Worm (Caenorhabditis elegans): ENCODE measurements around the gene gpx-7.

gpx-7 gene

DNA sequence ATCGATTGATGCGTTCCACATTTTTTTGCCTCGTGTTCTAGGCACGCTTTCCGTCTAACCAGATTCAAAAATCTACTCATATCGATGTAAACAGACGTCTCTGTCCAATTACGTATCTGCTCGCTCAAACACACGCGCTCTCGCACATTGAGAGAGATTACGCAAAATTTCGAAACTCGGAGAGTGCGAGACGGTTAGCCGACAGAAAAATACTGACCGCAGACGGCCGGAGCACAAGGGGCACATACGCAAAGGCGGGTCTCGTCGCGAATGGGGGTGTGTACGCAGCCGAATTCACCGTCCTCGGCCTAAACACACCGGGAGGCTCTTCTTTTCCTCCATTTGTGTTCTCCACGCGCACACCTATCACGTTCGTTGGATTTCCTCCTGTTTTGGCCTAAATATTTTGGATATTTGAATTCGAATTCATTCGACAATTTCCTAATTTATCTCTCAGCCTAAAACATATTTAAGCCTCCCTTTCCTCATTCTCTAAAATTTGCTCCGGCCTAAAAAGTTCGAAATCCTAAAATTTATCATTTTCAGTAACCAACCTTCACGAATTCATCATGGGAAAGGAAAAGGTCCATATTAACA lies 23.6 kb upstream of the gpx-7 start, which contains the start of gene eef-1A.2 (continued):
- TF ChIP-seq ceh-19 (GFP tag; optimal IDR thresholded peaks at IDR 0.05) (no peak), nfya-1 (tag; optimal IDR thresholded peaks at IDR 0.05) (peak; percentile 94), zip-5 (tag; optimal IDR thresholded peaks at IDR 0.05) (no peak), K09A11.1 (tag; optimal IDR thresholded peaks at IDR 0.05; ENCODE audit: insufficient read depth) (peak; percentile 40), ceh-22 (tag; optimal IDR thresholded peaks at IDR 0.05) (peak; percentile 57), ceh-18 (tag; optimal IDR thresholded peaks at IDR 0.05) (peak; percentile 83), npax-4 (tag; optimal IDR thresholded peaks at IDR 0.05) (no peak), eyg-1 (tag; optimal IDR thresholded peaks at IDR 0.05) (peak; percentile 60), odd-2 (tag; optimal IDR thresholded peaks at IDR 0.05) (no peak), ceh-34 (tag; optimal IDR thresholded peaks at IDR 0.05) (peak; percentile 80), pag-3 (tag; optimal IDR thresholded peaks at IDR 0.05; ENCODE audit: borderline replicate concordance) (peak; percentile 31), rnt-1 (tag; optimal IDR thresholded peaks at IDR 0.05) (peak; percentile 66)

DNA sequence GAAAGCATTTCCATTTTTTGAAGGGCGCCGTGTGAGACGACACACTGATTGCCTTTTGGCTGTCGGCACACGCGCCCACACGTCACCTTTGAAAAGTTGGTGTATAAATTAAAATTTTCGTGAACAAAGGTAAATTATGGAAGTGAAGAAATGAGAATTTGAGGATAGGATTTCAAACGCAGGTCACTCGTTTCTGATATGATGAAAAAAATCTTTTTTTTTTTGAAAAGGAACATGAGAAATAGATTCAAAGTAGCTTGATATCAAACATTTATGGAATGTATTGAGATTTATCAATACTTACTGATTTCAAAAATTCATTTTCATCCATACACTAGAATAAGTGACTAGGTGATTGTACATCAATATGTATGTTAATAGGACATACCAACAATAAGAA lies 18.0 kb upstream of the gpx-7 start:
- no peak for TF ChIP-seq dmd-4 (tag; optimal IDR thresholded peaks at IDR 0.05; ENCODE audit: borderline replicate concordance)
- no peak for TF ChIP-seq nhr-11 (tag; optimal IDR thresholded peaks at IDR 0.05)
- TF ChIP-seq hlh-15 (tag; optimal IDR thresholded peaks at IDR 0.05) = no peak
- no peak for TF ChIP-seq tbx-2 (tag; optimal IDR thresholded peaks at IDR 0.05)
- no peak for TF ChIP-seq ref-2 (tag; optimal IDR thresholded peaks at IDR 0.05)
- no peak for TF ChIP-seq pag-3 (tag; optimal IDR thresholded peaks at IDR 0.05; ENCODE audit: borderline replicate concordance)
- no peak for TF ChIP-seq hlh-13 (GFP tag; optimal IDR thresholded peaks at IDR 0.05)
- no peak for TF ChIP-seq C08G9.2 (tag; optimal IDR thresholded peaks at IDR 0.05)

DNA sequence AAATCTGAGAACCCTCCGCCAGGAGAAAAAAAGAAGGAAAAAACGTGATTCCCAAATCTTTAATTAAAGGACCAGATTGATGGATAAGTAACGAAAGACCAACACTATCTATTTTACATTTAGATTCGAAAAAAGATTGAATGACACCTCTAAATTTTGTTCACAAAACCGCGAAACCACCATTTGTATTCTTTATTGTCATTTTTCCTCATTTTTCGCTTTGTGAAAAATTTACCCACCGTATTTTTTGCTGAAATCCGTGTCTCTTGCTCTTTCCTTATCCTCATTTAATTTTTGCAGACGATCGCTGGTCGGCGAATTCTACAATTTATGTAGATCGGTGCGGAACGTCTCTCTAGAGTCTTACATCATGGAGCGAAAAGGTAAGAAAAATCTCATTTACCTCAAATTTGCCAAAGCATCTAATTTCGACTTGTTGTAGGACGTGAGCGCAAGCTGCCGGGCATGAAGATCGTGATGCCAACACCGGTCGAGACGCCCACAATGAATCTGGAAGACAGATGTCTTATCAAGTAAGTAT lies 16.9 kb upstream of the gpx-7 start, which contains the start of the genes sek-1 and R03G5.6:
TSS of gene sek-1 (plus strand) at position 301 of the 541 bp plus-strand sequence.
TSS of gene R03G5.6 (minus strand) at position 491 of the 541 bp plus-strand sequence.
- TF ChIP-seq unc-42 (tag; optimal IDR thresholded peaks at IDR 0.05) = no peak
- TF ChIP-seq ceh-6 (GFP tag; optimal IDR thresholded peaks at IDR 0.05) = no peak
- no peak for TF ChIP-seq hlh-8 (tag; optimal IDR thresholded peaks at IDR 0.05)
- no peak for TF ChIP-seq elt-2 (tag; optimal IDR thresholded peaks at IDR 0.05)
- no peak for TF ChIP-seq rnt-1 (tag; optimal IDR thresholded peaks at IDR 0.05)
- no peak for TF ChIP-seq ztf-16 (tag; optimal IDR thresholded peaks at IDR 0.05)
- no peak for TF ChIP-seq Y22D7AL.16 (tag; optimal IDR thresholded peaks at IDR 0.05)
- TF ChIP-seq pha-2 (tag; optimal IDR thresholded peaks at IDR 0.05) = no peak

DNA sequence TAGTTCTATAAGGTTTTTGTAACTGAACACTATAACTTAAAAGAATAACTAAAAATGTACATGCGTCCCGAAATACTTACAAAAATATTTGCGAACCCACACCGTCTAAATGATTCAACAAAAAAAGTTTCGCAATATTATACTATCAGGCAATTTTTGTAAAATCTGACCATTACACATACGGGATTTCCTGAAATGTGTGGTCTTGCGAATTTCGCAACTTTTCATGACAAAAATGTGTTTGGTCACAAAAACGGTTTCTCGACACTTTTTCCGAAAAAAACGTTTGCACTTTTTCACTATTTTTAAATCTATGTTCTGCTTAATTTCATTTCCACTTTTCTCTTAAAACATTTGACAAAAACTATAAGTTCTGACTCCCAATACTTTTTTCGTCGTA lies 15.7 kb upstream of the gpx-7 start:
- no peak for TF ChIP-seq ceh-30 (tag; optimal IDR thresholded peaks at IDR 0.05)
- TF ChIP-seq ceh-22 (tag; optimal IDR thresholded peaks at IDR 0.05) = no peak
- TF ChIP-seq ceh-24 (tag; optimal IDR thresholded peaks at IDR 0.05) = no peak
- TF ChIP-seq madf-2 (tag; optimal IDR thresholded peaks at IDR 0.05) = no peak
- TF ChIP-seq nhr-11 (tag; optimal IDR thresholded peaks at IDR 0.05) = no peak
- TF ChIP-seq npax-4 (tag; optimal IDR thresholded peaks at IDR 0.05) = no peak
- no peak for TF ChIP-seq sox-4 (tag; optimal IDR thresholded peaks at IDR 0.05)
- no peak for TF ChIP-seq ref-2 (tag; optimal IDR thresholded peaks at IDR 0.05)
- no peak for TF ChIP-seq sdc-2 (tag; optimal IDR thresholded peaks at IDR 0.05)
- no peak for TF ChIP-seq mec-3 (tag; optimal IDR thresholded peaks at IDR 0.05; ENCODE audit: borderline replicate concordance)
- no peak for TF ChIP-seq C38D4.7 (GFP tag; optimal IDR thresholded peaks at IDR 0.05)
- no peak for TF ChIP-seq ceh-48 (tag; optimal IDR thresholded peaks at IDR 0.05)
- TF ChIP-seq gmeb-2 (tag; optimal IDR thresholded peaks at IDR 0.05) = no peak
- TF ChIP-seq tbx-2 (tag; optimal IDR thresholded peaks at IDR 0.05) = no peak
- no peak for TF ChIP-seq pag-3 (tag; optimal IDR thresholded peaks at IDR 0.05; ENCODE audit: borderline replicate concordance)
- TF ChIP-seq T23F11.4 (GFP tag; optimal IDR thresholded peaks at IDR 0.05) = no peak
- TF ChIP-seq ceh-18 (tag; optimal IDR thresholded peaks at IDR 0.05) = no peak
- TF ChIP-seq elt-4 (tag; optimal IDR thresholded peaks at IDR 0.05) = no peak
- no peak for TF ChIP-seq nfya-1 (tag; optimal IDR thresholded peaks at IDR 0.05)
- no peak for TF ChIP-seq sox-2 (GFP tag; IDR thresholded peaks at IDR 0.05)

Data from whole organism, late embryonic.